Fruit fly (Drosophila melanogaster): ENCODE measurements around the gene CG14641.
A peak's percentile ranks its signal among the peaks of the same experiment; 100 is the strongest.

Gene CG14641

dm6 chr3R:4214038-4214437 is 18.1 kb downstream of the CG14641 start (continued):
- TF ChIP-seq CG8924 (tag; optimal IDR thresholded peaks at IDR 0.05), result peak; percentile 64
- peak; percentile 88 for TF ChIP-seq so (GFP tag; IDR thresholded peaks at IDR 0.05)
- TF ChIP-seq pfk (GFP tag; optimal IDR thresholded peaks at IDR 0.05), result no peak
- peak; percentile 76 for TF ChIP-seq CG12071 (GFP tag; optimal IDR thresholded peaks at IDR 0.05)
- TF ChIP-seq CG32767 (GFP tag; IDR thresholded peaks at IDR 0.05), result peak; percentile 41; the same call in 1 of the 2 replicates
- TF ChIP-seq sima (GFP tag; optimal IDR thresholded peaks at IDR 0.05), result no peak
- TF ChIP-seq Dip2 (GFP tag; IDR thresholded peaks at IDR 0.05), result peak; percentile 39; the same call in 1 of the 2 replicates
- peak; percentile 68 for TF ChIP-seq CG4360 (GFP tag; IDR thresholded peaks at IDR 0.05)
- peak; percentile 61; the same call in 1 of the 2 replicates for TF ChIP-seq toy (GFP tag; IDR thresholded peaks at IDR 0.05)
- peak; percentile 75; the same call in 1 of the 2 replicates for TF ChIP-seq gt (GFP tag; IDR thresholded peaks at IDR 0.05)
- TF ChIP-seq Elba2 (GFP tag; optimal IDR thresholded peaks at IDR 0.05), result no peak
- TF ChIP-seq Sox100B (GFP tag; optimal IDR thresholded peaks at IDR 0.05), result peak; percentile 68
- peak; percentile 66 for TF ChIP-seq CG2875 (GFP tag; optimal IDR thresholded peaks at IDR 0.05)
- TF ChIP-seq C15 (GFP tag; IDR thresholded peaks at IDR 0.05), result peak; percentile 45; the same call in 1 of the 3 replicates
- peak; percentile 68 for TF ChIP-seq al (GFP tag; IDR thresholded peaks at IDR 0.05)
- TF ChIP-seq esg (GFP tag; conservative IDR thresholded peaks at IDR 0.05), result peak; percentile 88
- TF ChIP-seq Rfx (GFP tag; IDR thresholded peaks at IDR 0.05), result peak; percentile 88
- TF ChIP-seq pho (GFP tag; optimal IDR thresholded peaks at IDR 0.05), result peak; percentile 35
- TF ChIP-seq Fer2 (tag; optimal IDR thresholded peaks at IDR 0.05), result no peak
- TF ChIP-seq Usf (GFP tag; optimal IDR thresholded peaks at IDR 0.05), result no peak
- no peak for TF ChIP-seq eve (GFP tag; optimal IDR thresholded peaks at IDR 0.05)
- TF ChIP-seq amos (GFP tag; IDR thresholded peaks at IDR 0.05; ENCODE audit: partially characterized antibody), result no peak
- peak; percentile 48 for TF ChIP-seq CG12155 (GFP tag; optimal IDR thresholded peaks at IDR 0.05)
- TF ChIP-seq Poxn (GFP tag; IDR thresholded peaks at IDR 0.05), result no peak
- peak; percentile 13 for TF ChIP-seq ERR (GFP tag; optimal IDR thresholded peaks at IDR 0.05)
- no peak for TF ChIP-seq Neu2 (GFP tag; optimal IDR thresholded peaks at IDR 0.05; ENCODE audit: borderline replicate concordance)
- peak; percentile 75 for TF ChIP-seq tap (tag; optimal IDR thresholded peaks at IDR 0.05)
- peak; percentile 63 for TF ChIP-seq CG6813 (GFP tag; optimal IDR thresholded peaks at IDR 0.05)
- TF ChIP-seq CG31441 (GFP tag; IDR thresholded peaks at IDR 0.05), result peak; percentile 75
- peak; percentile 42 for TF ChIP-seq CG16815 (GFP tag; optimal IDR thresholded peaks at IDR 0.05)
- peak; percentile 8 for TF ChIP-seq sqz (GFP tag; optimal IDR thresholded peaks at IDR 0.05)
- no peak for TF ChIP-seq prd (optimal IDR thresholded peaks at IDR 0.05)
- peak; percentile 93 for TF ChIP-seq prd (GFP tag; IDR thresholded peaks at IDR 0.05)
- TF ChIP-seq CG13123 (GFP tag; optimal IDR thresholded peaks at IDR 0.05), result peak; percentile 26
- TF ChIP-seq CG6175 (GFP tag; IDR thresholded peaks at IDR 0.05), result peak; percentile 83
- peak; percentile 64 for TF ChIP-seq MTF-1 (GFP tag; optimal IDR thresholded peaks at IDR 0.05; ENCODE audit: borderline replicate concordance)
- TF ChIP-seq stc (GFP tag; IDR thresholded peaks at IDR 0.05), result peak; percentile 88
- TF ChIP-seq fru (optimal IDR thresholded peaks at IDR 0.05), result no peak
- no peak for TF ChIP-seq Opbp (GFP tag; IDR thresholded peaks at IDR 0.05; ENCODE audit: partially characterized antibody)
- TF ChIP-seq B-H1 (GFP tag; IDR thresholded peaks at IDR 0.05), result peak; percentile 85
- peak; percentile 76 for TF ChIP-seq CG4404 (GFP tag; IDR thresholded peaks at IDR 0.05)
- TF ChIP-seq CG9437 (GFP tag; optimal IDR thresholded peaks at IDR 0.05), result peak; percentile 39
- TF ChIP-seq sens-2 (GFP tag; IDR thresholded peaks at IDR 0.05), result peak; percentile 69
- TF ChIP-seq Ptx1 (GFP tag; IDR thresholded peaks at IDR 0.05), result peak; percentile 94
- peak; percentile 40 for TF ChIP-seq CG31388 (GFP tag; optimal IDR thresholded peaks at IDR 0.05)
- TF ChIP-seq CG18262 (tag; optimal IDR thresholded peaks at IDR 0.05), result peak; percentile 71
- peak; percentile 87 for TF ChIP-seq Gug (GFP tag; IDR thresholded peaks at IDR 0.05)
- peak; percentile 69 for TF ChIP-seq wdn (GFP tag; IDR thresholded peaks at IDR 0.05)
- no peak for TF ChIP-seq Dll (GFP tag; IDR thresholded peaks at IDR 0.05; ENCODE audit: partially characterized antibody)
- TF ChIP-seq dati (GFP tag; IDR thresholded peaks at IDR 0.05), result peak; percentile 77
- no peak for TF ChIP-seq CG15479 (GFP tag; optimal IDR thresholded peaks at IDR 0.05)
- peak; percentile 61 for TF ChIP-seq CG11696 (GFP tag; IDR thresholded peaks at IDR 0.05)

Data from whole organism, embryonic.